Worm (Caenorhabditis elegans) whole organism, early embryonic: ENCODE measurements around the gene ZK666.4.

ENCODE experiments used
- F13C5.2 ChIP-seq: sonication (generic microtip); optimal IDR thresholded peaks from 2 replicates; lab custom pipeline; 2017; ENCODE audit warnings: mild to moderate bottlenecking, missing genetic modification characterization, inconsistent platforms, missing compliant biosample characterization
- ama-1 ChIP-seq: fragments of 150-350 bp; optimal IDR thresholded peaks from 2 replicates; lab custom pipeline; 2014
- flt-1 ChIP-seq: fragments of 200-800 bp; sonication (Bioruptor generic); IDR thresholded peaks from 2 replicates; pipeline ENCODE4 v1.3.6; 2022; ENCODE audit warnings: missing genetic modification characterization, missing compliant biosample characterization
- hmg-4 ChIP-seq: fragments of 200-800 bp; sonication (Bioruptor generic); optimal IDR thresholded peaks from 2 replicates; lab custom pipeline; 2018; ENCODE audit warnings: mild to moderate bottlenecking, missing genetic modification characterization, missing compliant biosample characterization
- hnd-1 ChIP-seq: sonication (generic microtip); optimal IDR thresholded peaks from 2 replicates; lab custom pipeline; 2016; ENCODE audit warnings: missing genetic modification characterization, missing compliant biosample characterization
- pes-1 ChIP-seq: fragments of 200-800 bp; sonication (Bioruptor generic); IDR thresholded peaks from 2 replicates; pipeline ENCODE4 v1.3.6; 2022; ENCODE audit warnings: missing genetic modification reagents, missing genetic modification characterization, missing compliant biosample characterization
- scrt-1 ChIP-seq: fragments of 200-800 bp; sonication (Bioruptor generic); IDR thresholded peaks from 2 replicates; pipeline ENCODE4 v1.3.6; 2022; ENCODE audit warnings: missing genetic modification characterization, missing compliant biosample characterization
- sea-1 ChIP-seq: fragments of 200-800 bp; sonication (Bioruptor generic); conservative IDR thresholded peaks from 2 replicates; pipeline ENCODE4 v1.3.6; 2022; ENCODE audit warnings: missing genetic modification characterization, missing compliant biosample characterization
- tbx-11 ChIP-seq: fragments of 200-800 bp; sonication (Bioruptor generic); IDR thresholded peaks from 2 replicates; pipeline ENCODE4 v1.3.6; 2022; ENCODE audit warnings: missing genetic modification characterization, missing compliant biosample characterization
- tbx-37 ChIP-seq: fragments of 200-800 bp; sonication (Bioruptor generic); conservative IDR thresholded peaks from 2 replicates; pipeline ENCODE4 v1.3.6; 2022; ENCODE audit warnings: missing genetic modification reagents, missing genetic modification characterization, missing compliant biosample characterization
- tra-4 ChIP-seq: sonication (generic microtip); optimal IDR thresholded peaks from 2 replicates; lab custom pipeline; 2017; ENCODE audit warnings: missing genetic modification characterization, missing compliant biosample characterization

DNA sequence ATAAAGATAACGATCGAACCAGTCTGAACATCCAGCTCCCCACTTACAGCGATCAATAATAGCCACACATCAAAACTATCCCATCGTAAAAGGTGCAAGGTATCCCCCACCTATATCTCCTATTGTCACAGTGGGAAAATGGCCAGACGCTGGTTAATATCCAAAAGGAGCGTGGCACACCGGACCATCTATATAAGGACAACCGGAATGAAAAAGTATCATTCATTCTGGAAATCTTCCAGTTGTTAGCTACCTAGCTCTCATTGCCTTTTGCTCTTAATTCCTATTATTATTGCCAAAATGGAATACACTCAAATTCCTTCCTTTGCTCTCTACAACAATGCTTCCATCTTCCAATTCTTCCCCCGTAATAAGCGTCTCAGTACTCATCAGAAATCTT, at the start of gene ZK666.4:
- no peak for TF ChIP-seq ama-1 (lab: Kevin White, UChicago)
- no peak for TF ChIP-seq F13C5.2 (tag; lab: Kevin White, UChicago)
- no peak for TF ChIP-seq sea-1 (GFP tag; lab: Robert Waterston, UW)
- no peak for TF ChIP-seq hmg-4 (GFP tag; lab: Kevin White, UChicago)
- no peak for TF ChIP-seq tbx-11 (GFP tag; lab: Robert Waterston, UW)
- TF ChIP-seq tbx-37, result no peak
- TF ChIP-seq scrt-1, result no peak
- TF ChIP-seq tra-4 (tag; lab: Kevin White, UChicago), result no peak
- TF ChIP-seq hnd-1 (tag; lab: Kevin White, UChicago), result no peak
- no peak for TF ChIP-seq flt-1 (GFP tag; lab: Robert Waterston, UW)
- TF ChIP-seq pes-1 (GFP tag; lab: Robert Waterston, UW), result no peak
